Worm (Caenorhabditis elegans) whole organism, mixed stage, embryonic: ENCODE results near the gene H03G16.5.

Source experiments
- blmp-1 ChIP-seq: fragments of 150-350 bp; optimal IDR thresholded peaks from 2 replicates; lab custom pipeline; 2014; ENCODE audit warnings: missing biosample characterization, missing genetic modification characterization
- lsy-2 ChIP-seq: fragments of 150-350 bp; optimal IDR thresholded peaks from 2 replicates; lab custom pipeline; 2014; ENCODE audit warnings: missing biosample characterization, missing genetic modification characterization

ce11 chrX:15016102-15016501 lies 40.5 kb downstream of the H03G16.5 start:
- no peak for TF ChIP-seq lsy-2
- no peak for TF ChIP-seq blmp-1 (tag; lab: Kevin White, UChicago)
